Worm (Caenorhabditis elegans) whole organism, midembryonic: ENCODE measurements around the gene B0416.3.

Experiments used
- T22C8.4 ChIP-seq: fragments of 200-800 bp; sonication (Bioruptor generic); IDR thresholded peaks from 2 replicates; pipeline ENCODE4 v1.3.6; 2022; ENCODE audit warnings: missing genetic modification characterization, missing compliant biosample characterization
- cog-1 ChIP-seq: sonication (generic microtip); optimal IDR thresholded peaks from 2 replicates; lab custom pipeline; 2016; ENCODE audit warnings: missing genetic modification characterization, missing compliant biosample characterization
- flt-1 ChIP-seq: fragments of 200-800 bp; sonication (Bioruptor generic); IDR thresholded peaks from 2 replicates; pipeline ENCODE4 v1.3.6; 2022; ENCODE audit warnings: missing genetic modification characterization, missing compliant biosample characterization
- klf-2 ChIP-seq: fragments of 200-800 bp; sonication (Bioruptor generic); conservative IDR thresholded peaks from 2 replicates; pipeline ENCODE4 v1.3.6; 2022; ENCODE audit warnings: missing genetic modification reagents, missing genetic modification characterization, missing compliant biosample characterization
- med-1 ChIP-seq: sonication (generic microtip); optimal IDR thresholded peaks from 2 replicates; lab custom pipeline; 2017; ENCODE audit warnings: missing genetic modification characterization, mild to moderate bottlenecking, missing compliant biosample characterization, antibody characterized with exemption, missing genetic modification reagents; ENCODE audit not compliant: insufficient read depth
- ref-1 ChIP-seq: fragments of 200-800 bp; sonication (Bioruptor generic); conservative IDR thresholded peaks from 2 replicates; pipeline ENCODE4 v1.3.6; 2022; ENCODE audit warnings: missing genetic modification reagents, missing genetic modification characterization, missing compliant biosample characterization
- tab-1 ChIP-seq: fragments of 200-800 bp; sonication (Bioruptor generic); IDR thresholded peaks from 2 replicates; pipeline ENCODE4 v1.3.6; 2022; ENCODE audit warnings: missing genetic modification characterization, missing compliant biosample characterization
- ztf-23 ChIP-seq: fragments of 200-800 bp; sonication (Bioruptor generic); IDR thresholded peaks from 2 replicates; pipeline ENCODE4 v1.3.6; 2022; ENCODE audit warnings: missing genetic modification reagents, missing genetic modification characterization, missing compliant biosample characterization
- ztf-29 ChIP-seq: fragments of 200-800 bp; sonication (Bioruptor generic); IDR thresholded peaks from 2 replicates; pipeline ENCODE4 v1.3.6; 2022; ENCODE audit warnings: missing genetic modification reagents, missing genetic modification characterization, missing compliant biosample characterization

B0416.3 gene

DNA sequence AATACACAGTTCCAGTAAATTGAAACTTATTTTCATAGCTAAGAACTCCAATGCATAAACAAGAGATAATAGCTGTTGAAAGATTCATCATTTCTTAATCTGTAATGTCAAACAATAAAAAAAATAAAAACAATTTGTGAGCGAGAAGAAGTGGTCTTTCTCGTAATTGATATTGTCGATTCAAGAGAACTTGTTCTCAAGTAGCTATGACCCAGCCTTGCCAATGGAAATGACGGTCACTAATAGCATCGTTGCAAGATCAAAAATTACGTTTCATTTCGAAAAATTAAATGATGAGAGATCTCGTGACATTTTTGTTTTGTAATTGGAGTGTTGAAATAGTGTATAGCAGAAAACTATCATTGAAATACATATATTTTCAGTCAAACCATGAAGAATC is 6.4 kb downstream of the B0416.3 start, which contains the start of gene B0416.7:
Gene B0416.7, minus strand, starts transcription at position 101 of the 400 bp plus-strand sequence.
- TF ChIP-seq ref-1 (GFP tag; lab: Robert Waterston, UW), result no peak
- no peak for TF ChIP-seq klf-2
- no peak for TF ChIP-seq flt-1 (GFP tag; lab: Robert Waterston, UW)
- no peak for TF ChIP-seq T22C8.4
- no peak for TF ChIP-seq ztf-29 (GFP tag; lab: Robert Waterston, UW)
- no peak for TF ChIP-seq cog-1 (tag; lab: Kevin White, UChicago)

DNA sequence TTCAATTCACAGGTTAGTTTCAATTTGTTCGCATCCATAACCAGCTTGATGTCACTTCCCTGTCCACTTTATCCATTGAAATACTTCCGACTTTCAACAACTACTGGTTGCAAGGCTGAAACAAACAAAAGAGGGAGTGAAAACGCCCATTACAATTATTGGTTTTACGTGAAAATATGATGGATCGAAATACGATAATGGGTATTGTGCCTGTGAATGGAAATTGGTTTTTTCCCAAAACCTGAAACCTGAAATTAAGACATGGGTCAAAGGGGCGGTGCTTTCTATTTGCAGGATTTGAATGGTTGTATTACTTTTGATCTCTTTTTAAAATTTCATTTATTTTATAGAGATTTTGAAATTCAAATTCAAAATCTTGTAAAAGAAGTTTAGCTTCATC is 7.4 kb downstream of the B0416.3 start, which contains the start of gene B0416.2:
Gene B0416.2, plus strand, starts transcription at position 301 of the 400 bp plus-strand sequence.
- TF ChIP-seq flt-1 (GFP tag; lab: Robert Waterston, UW), result no peak
- TF ChIP-seq ztf-29 (GFP tag; lab: Robert Waterston, UW), result no peak

DNA sequence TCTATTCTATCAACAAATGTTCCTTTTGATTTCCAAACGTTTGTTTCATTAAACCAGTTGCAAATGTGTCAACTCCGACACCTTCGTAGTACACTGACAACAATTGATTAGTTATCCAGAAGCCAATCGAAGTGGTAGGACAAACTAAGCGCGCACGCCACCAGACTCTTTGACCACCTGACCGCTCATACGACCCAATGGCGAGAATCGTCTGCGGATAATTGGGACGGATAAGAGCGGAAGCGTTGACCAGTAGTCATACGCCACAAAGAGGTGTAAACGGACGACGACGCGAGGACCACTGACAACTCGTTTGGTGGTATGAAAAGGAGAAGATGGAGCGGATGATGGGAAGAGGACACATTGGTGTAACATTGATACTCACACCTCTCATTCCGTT is 8.9 kb downstream of the B0416.3 start:
- TF ChIP-seq klf-2 (no peak), flt-1 (GFP tag; lab: Robert Waterston, UW) (no peak), cog-1 (tag; lab: Kevin White, UChicago) (no peak), med-1 (GFP tag; lab: Kevin White, UChicago) (no peak), ztf-29 (GFP tag; lab: Robert Waterston, UW) (no peak), tab-1 (GFP tag; lab: Robert Waterston, UW) (no peak), T22C8.4 (no peak), ztf-23 (no peak), ref-1 (GFP tag; lab: Robert Waterston, UW) (no peak)

DNA sequence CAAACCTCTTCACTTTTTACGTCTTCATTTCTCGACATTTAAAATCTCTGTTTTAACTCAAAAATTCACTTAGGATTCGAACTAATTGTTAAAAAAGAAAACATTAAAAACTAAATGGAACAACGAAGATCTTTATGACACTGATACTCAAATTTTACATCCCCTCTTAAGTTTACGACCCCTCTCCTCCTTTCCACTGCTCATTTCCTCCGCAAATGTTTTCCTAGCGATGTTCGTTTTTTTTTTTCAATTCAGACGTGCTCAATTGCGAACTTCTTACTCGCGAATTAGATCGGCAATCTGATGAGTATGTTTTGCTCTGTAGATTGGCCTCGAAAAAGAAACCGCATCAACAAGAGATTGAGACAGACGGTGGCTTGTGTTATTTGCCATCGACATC is 11.3 kb downstream of the B0416.3 start:
- TF ChIP-seq med-1 (GFP tag; lab: Kevin White, UChicago), result no peak
- TF ChIP-seq ztf-23, result no peak
- no peak for TF ChIP-seq klf-2
- TF ChIP-seq tab-1 (GFP tag; lab: Robert Waterston, UW), result no peak
- no peak for TF ChIP-seq ztf-29 (GFP tag; lab: Robert Waterston, UW)
- TF ChIP-seq cog-1 (tag; lab: Kevin White, UChicago), result no peak
- no peak for TF ChIP-seq ref-1 (GFP tag; lab: Robert Waterston, UW)
- TF ChIP-seq T22C8.4, result no peak

DNA sequence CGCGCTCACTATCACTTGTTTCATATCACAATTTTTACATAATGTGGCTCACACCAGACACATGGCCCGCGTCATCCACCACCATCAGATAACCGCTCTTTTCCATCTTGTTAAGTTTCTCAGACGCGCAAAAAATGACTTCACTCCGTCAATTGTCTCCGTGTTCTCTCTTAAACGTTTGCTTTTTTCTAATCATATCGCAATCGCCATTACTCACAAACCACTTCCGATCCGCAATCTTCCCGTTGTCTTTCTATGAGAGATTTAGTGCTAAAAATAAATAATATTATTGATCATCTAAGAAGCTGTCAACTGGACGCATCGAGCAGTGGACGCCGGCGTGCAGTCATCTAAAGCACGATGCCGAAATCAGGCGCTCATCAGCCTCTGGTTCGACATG is 12.0 kb downstream of the B0416.3 start, which contains the start of gene tmc-2:
Gene tmc-2, plus strand, starts transcription at position 301 of the 400 bp plus-strand sequence.
- TF ChIP-seq flt-1 (GFP tag; lab: Robert Waterston, UW) (no peak), ztf-23 (no peak)

DNA sequence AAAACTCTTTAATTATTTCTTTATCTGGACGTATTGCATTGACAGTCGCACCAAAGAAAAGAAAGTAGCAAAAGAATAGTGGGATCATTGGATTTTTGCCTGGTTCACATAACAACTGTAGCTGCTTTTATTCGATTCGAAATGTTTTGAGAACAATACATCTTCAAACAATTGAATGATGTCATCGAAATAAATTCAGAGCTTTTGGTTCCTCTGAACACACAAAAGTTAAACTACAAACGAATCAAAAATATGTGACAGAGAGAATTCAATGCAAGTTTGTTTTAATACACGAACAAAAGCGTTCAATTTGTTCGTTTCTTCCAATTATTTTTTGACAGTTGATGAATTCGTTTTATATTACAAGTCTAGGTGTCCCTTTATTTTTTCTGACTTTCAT is 19.8 kb downstream of the B0416.3 start, which contains the start of gene H29C22.1:
Gene H29C22.1, minus strand, starts transcription at position 101 of the 400 bp plus-strand sequence.
- TF ChIP-seq ztf-29 (GFP tag; lab: Robert Waterston, UW) (no peak), cog-1 (tag; lab: Kevin White, UChicago) (no peak), ztf-23 (no peak), flt-1 (GFP tag; lab: Robert Waterston, UW) (no peak), tab-1 (GFP tag; lab: Robert Waterston, UW) (no peak)

DNA sequence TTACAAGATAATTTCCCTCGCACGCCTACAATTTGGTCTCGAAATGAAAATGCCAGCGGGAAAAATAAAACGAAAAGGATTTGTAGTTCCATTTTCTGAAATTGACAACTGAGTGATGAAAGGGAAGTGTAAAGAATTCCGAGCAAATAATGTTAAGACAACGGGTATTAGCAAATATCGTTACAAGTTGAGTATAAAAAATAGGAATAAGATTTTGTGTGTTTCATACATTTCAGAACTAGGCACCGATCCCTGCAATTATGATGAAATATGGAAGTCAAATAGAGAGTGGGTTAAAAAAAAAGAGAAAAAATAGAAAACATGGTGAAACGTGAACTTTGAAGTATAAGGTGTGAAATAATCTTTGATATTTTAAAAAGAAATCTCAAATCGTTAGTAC is 23.0 kb downstream of the B0416.3 start, which contains the start of gene ttr-38:
Gene ttr-38, minus strand, starts transcription at position 101 of the 400 bp plus-strand sequence.
- TF ChIP-seq flt-1 (GFP tag; lab: Robert Waterston, UW) (no peak), T22C8.4 (no peak), tab-1 (GFP tag; lab: Robert Waterston, UW) (no peak), ztf-29 (GFP tag; lab: Robert Waterston, UW) (no peak), ztf-23 (no peak), cog-1 (tag; lab: Kevin White, UChicago) (no peak), klf-2 (no peak), ref-1 (GFP tag; lab: Robert Waterston, UW) (no peak)

DNA sequence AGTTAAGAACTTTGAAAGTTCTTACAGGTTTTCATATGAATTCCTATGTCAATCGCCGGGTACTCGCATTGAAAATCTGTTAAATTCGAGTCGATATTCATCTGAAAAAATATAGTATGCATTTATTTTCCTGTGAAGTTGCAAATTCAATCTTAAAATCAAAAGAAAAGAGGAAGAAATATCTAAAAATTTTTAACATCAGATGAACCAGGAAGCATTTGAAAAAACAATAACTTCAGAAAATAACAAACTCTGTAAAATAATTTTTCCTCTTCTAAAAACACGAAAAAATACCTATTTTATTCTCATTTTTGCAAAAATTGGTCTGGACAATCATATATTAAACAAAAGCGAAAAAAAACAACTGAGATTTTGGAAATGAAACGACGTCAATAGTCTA is 27.6 kb downstream of the B0416.3 start, which contains the start of gene npr-7:
Gene npr-7, minus strand, starts transcription at position 101 of the 400 bp plus-strand sequence.
- no peak for TF ChIP-seq ref-1 (GFP tag; lab: Robert Waterston, UW)
- TF ChIP-seq med-1 (GFP tag; lab: Kevin White, UChicago), result no peak
- no peak for TF ChIP-seq ztf-23
- no peak for TF ChIP-seq tab-1 (GFP tag; lab: Robert Waterston, UW)
- no peak for TF ChIP-seq flt-1 (GFP tag; lab: Robert Waterston, UW)
- TF ChIP-seq klf-2, result no peak
- no peak for TF ChIP-seq ztf-29 (GFP tag; lab: Robert Waterston, UW)

DNA sequence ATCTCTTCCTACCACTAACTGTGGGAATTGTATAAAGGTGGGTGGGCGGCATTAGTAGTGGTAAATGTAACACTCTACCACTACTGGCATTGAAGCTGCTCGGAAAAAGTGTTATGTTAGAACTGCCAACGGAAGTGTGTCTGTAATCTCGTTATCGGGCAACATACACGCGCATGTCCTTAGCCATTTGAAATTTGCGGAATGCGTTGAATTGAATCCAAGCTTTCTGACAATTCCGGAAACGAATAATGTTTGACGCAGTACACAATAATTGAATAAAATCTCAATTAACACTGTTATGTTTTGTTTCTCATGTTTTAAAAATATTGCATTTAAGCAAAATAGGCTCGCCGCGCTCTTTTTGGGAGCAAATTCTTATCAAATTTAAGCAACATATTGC is 33.5 kb downstream of the B0416.3 start:
- TF ChIP-seq flt-1 (GFP tag; lab: Robert Waterston, UW) (no peak), klf-2 (no peak), tab-1 (GFP tag; lab: Robert Waterston, UW) (no peak), ztf-29 (GFP tag; lab: Robert Waterston, UW) (no peak), ref-1 (GFP tag; lab: Robert Waterston, UW) (no peak)

DNA sequence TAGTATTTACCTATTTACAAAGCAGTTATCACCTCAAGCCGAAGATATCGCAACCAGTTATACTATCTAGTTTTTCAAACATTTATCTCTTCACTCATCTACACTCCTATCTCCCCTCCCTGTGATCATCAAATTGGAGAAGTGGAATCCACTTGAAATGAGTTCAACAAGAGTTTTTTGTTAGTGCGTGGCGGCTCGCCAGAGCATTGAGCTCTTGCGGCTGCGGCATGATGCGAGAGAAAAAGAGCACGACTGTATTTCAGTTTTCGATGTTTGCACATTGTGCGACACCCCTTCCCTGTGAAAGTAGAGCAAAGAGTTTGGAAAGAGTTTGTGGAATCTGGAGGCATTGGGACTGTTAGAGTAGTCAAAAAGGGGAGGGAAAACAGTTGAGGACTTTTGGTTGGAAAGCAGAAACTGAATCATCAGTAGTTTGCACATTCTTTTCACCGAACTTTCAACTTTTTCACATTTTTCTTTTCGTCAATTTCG is 39.3 kb downstream of the B0416.3 start, which contains the start of gene T20B5.2:
Gene T20B5.2, plus strand, starts transcription at position 442 of the 492 bp plus-strand sequence.
- no peak for TF ChIP-seq cog-1 (tag; lab: Kevin White, UChicago)
- TF ChIP-seq ref-1 (GFP tag; lab: Robert Waterston, UW), result no peak
- TF ChIP-seq flt-1 (GFP tag; lab: Robert Waterston, UW), result no peak
- TF ChIP-seq T22C8.4, result no peak
- TF ChIP-seq tab-1 (GFP tag; lab: Robert Waterston, UW), result no peak
- no peak for TF ChIP-seq ztf-29 (GFP tag; lab: Robert Waterston, UW)
- no peak for TF ChIP-seq ztf-23
- no peak for TF ChIP-seq med-1 (GFP tag; lab: Kevin White, UChicago)
- no peak for TF ChIP-seq klf-2
